Fruit fly (Drosophila melanogaster) whole organism, embryonic: ENCODE data around the gene CG34248.

Experiments
- Bdp1 ChIP-seq: fragments of 200-800 bp; sonication (Bioruptor generic); optimal IDR thresholded peaks from 3 replicates; lab custom pipeline; 2016; ENCODE audit warnings: missing biosample characterization, missing genetic modification characterization
- CG1024 ChIP-seq: fragments of 200-800 bp; sonication (Bioruptor generic); IDR thresholded peaks from 2 replicates; pipeline ENCODE4 v1.3.6; 2022; ENCODE audit warnings: missing biosample characterization, missing genetic modification characterization
- CG10267 ChIP-seq: fragments of 200-800 bp; sonication (Bioruptor generic); optimal IDR thresholded peaks from 2 replicates; lab custom pipeline; 2018; ENCODE audit warnings: missing biosample characterization, mild to moderate bottlenecking, missing genetic modification characterization, moderate library complexity
- CG10321 ChIP-seq: fragments of 200-800 bp; sonication (Bioruptor generic); IDR thresholded peaks from 2 replicates; pipeline ENCODE4 v1.3.6; 2022; ENCODE audit warnings: missing biosample characterization, missing genetic modification characterization
- CG11093 ChIP-seq: fragments of 200-800 bp; sonication (Bioruptor generic); IDR thresholded peaks from 3 replicates; pipeline ENCODE4 v1.3.6; 2022; ENCODE audit warnings: missing biosample characterization, missing genetic modification characterization
- CG13424 ChIP-seq: fragments of 200-800 bp; sonication (Bioruptor generic); optimal IDR thresholded peaks from 2 replicates; lab custom pipeline; 2019; ENCODE audit warnings: missing biosample characterization, mild to moderate bottlenecking, missing genetic modification characterization, moderate library complexity
- CG15696 ChIP-seq: fragments of 200-800 bp; sonication (Bioruptor generic); optimal IDR thresholded peaks from 2 replicates; lab custom pipeline; 2019; ENCODE audit warnings: missing biosample characterization, mild to moderate bottlenecking, missing genetic modification characterization, moderate library complexity
- CG1647 ChIP-seq: fragments of 200-800 bp; sonication (Bioruptor generic); optimal IDR thresholded peaks from 3 replicates; lab custom pipeline; 2016; ENCODE audit warnings: missing biosample characterization, missing genetic modification characterization
- CG16779 ChIP-seq: fragments of 200-800 bp; sonication (Bioruptor generic); IDR thresholded peaks from 2 replicates; pipeline ENCODE4 v1.3.6; 2022; ENCODE audit warnings: missing biosample characterization, missing genetic modification characterization
- CG16863 ChIP-seq: fragments of 200-800 bp; sonication (Bioruptor generic); optimal IDR thresholded peaks from 3 replicates; lab custom pipeline; 2016; ENCODE audit warnings: missing biosample characterization, missing genetic modification characterization
- CG1792 ChIP-seq: fragments of 200-800 bp; sonication (Bioruptor generic); optimal IDR thresholded peaks from 2 replicates; lab custom pipeline; 2016; ENCODE audit warnings: missing biosample characterization, missing genetic modification characterization
- CG30431 ChIP-seq: fragments of 200-800 bp; sonication (Bioruptor generic); optimal IDR thresholded peaks from 2 replicates; lab custom pipeline; 2017; ENCODE audit warnings: missing biosample characterization, missing genetic modification characterization
- CG32767 ChIP-seq: fragments of 200-800 bp; sonication (Bioruptor generic); IDR thresholded peaks from 2 replicates; pipeline ENCODE4 v1.3.6; 2022; ENCODE audit warnings: missing biosample characterization, missing genetic modification characterization
- CG3847 ChIP-seq: fragments of 200-800 bp; sonication (Bioruptor generic); IDR thresholded peaks from 2 replicates; pipeline ENCODE4 v1.3.6; 2022; ENCODE audit warnings: missing biosample characterization, missing genetic modification characterization
- CG5953 ChIP-seq: fragments of 200-800 bp; sonication (Bioruptor generic); IDR thresholded peaks from 2 replicates; pipeline ENCODE4 v1.3.6; 2022; ENCODE audit warnings: missing biosample characterization, missing genetic modification characterization
- CG9932 ChIP-seq: fragments of 200-800 bp; sonication (Bioruptor generic); IDR thresholded peaks from 2 replicates; pipeline ENCODE4 v1.3.6; 2022; ENCODE audit warnings: missing biosample characterization, missing genetic modification characterization
- CoRest ChIP-seq: fragments of 200-800 bp; sonication (Bioruptor generic); optimal IDR thresholded peaks from 3 replicates; lab custom pipeline; 2018; ENCODE audit warnings: missing biosample characterization, mild to moderate bottlenecking, missing genetic modification characterization, moderate library complexity
- E2f2 ChIP-seq: fragments of 200-800 bp; sonication (Bioruptor generic); IDR thresholded peaks from 2 replicates; pipeline ENCODE4 v1.3.6; 2022; ENCODE audit warnings: missing biosample characterization, missing genetic modification characterization
- H15 ChIP-seq: fragments of 200-800 bp; sonication (Bioruptor generic); IDR thresholded peaks from 3 replicates; pipeline ENCODE4 v1.3.6; 2022; ENCODE audit warnings: missing biosample characterization, missing genetic modification characterization
- Hand ChIP-seq: fragments of 200-800 bp; sonication (Bioruptor generic); optimal IDR thresholded peaks from 2 replicates; lab custom pipeline; 2017; ENCODE audit warnings: mild to moderate bottlenecking, missing biosample characterization, missing genetic modification reagents, missing genetic modification characterization
- Lim3 ChIP-seq: fragments of 200-800 bp; sonication (Bioruptor generic); IDR thresholded peaks from 2 replicates; pipeline ENCODE4 v1.3.6; 2022; ENCODE audit warnings: missing biosample characterization, missing genetic modification characterization
- Max ChIP-seq: fragments of 200-800 bp; sonication (Bioruptor generic); optimal IDR thresholded peaks from 2 replicates; lab custom pipeline; 2016; ENCODE audit warnings: missing biosample characterization, mild to moderate bottlenecking, missing genetic modification characterization
- Nf-YB ChIP-seq: fragments of 200-800 bp; sonication (Bioruptor generic); optimal IDR thresholded peaks from 3 replicates; lab custom pipeline; 2019; ENCODE audit warnings: missing biosample characterization, mild to moderate bottlenecking, missing genetic modification characterization, moderate library complexity
- Optix ChIP-seq: fragments of 200-800 bp; sonication (Bioruptor generic); IDR thresholded peaks from 3 replicates; pipeline ENCODE4 v1.3.6; 2022; ENCODE audit warnings: missing biosample characterization, missing genetic modification characterization
- Ravus ChIP-seq: fragments of 200-800 bp; sonication (Bioruptor generic); IDR thresholded peaks from 2 replicates; pipeline ENCODE4 v1.3.6; 2022; ENCODE audit warnings: missing biosample characterization, missing genetic modification characterization
- Side ChIP-seq: fragments of 200-800 bp; sonication (Bioruptor generic); optimal IDR thresholded peaks from 2 replicates; lab custom pipeline; 2016; ENCODE audit warnings: missing biosample characterization, missing genetic modification characterization
- Sin3A ChIP-seq: fragments of >200 bp; optimal IDR thresholded peaks from 2 replicates; lab custom pipeline; 2018
- Tbp ChIP-seq: fragments of >200 bp; optimal IDR thresholded peaks from 2 replicates; lab custom pipeline; 2018; ENCODE audit warnings: missing biosample characterization, missing genetic modification characterization
- Xrp1 ChIP-seq: fragments of 200-800 bp; sonication (Bioruptor generic); IDR thresholded peaks from 2 replicates; pipeline ENCODE4 v1.3.6; 2022; ENCODE audit warnings: missing biosample characterization, missing genetic modification characterization
- ash1 ChIP-seq: fragments of 200-800 bp; sonication (Bioruptor generic); optimal IDR thresholded peaks from 2 replicates; lab custom pipeline; 2018; ENCODE audit warnings: missing biosample characterization, mild to moderate bottlenecking, missing genetic modification characterization
- bab2 ChIP-seq: fragments of 200-800 bp; sonication (Bioruptor generic); optimal IDR thresholded peaks from 2 replicates; lab custom pipeline; 2016; ENCODE audit warnings: missing biosample characterization, missing genetic modification characterization
- caup ChIP-seq: fragments of 200-800 bp; sonication (Bioruptor generic); optimal IDR thresholded peaks from 3 replicates; lab custom pipeline; 2017; ENCODE audit warnings: missing biosample characterization, mild to moderate bottlenecking, missing genetic modification characterization, moderate library complexity; ENCODE audit not compliant: severe bottlenecking
- cwo ChIP-seq: fragments of 200-800 bp; sonication (Bioruptor generic); optimal IDR thresholded peaks from 3 replicates; lab custom pipeline; 2017; ENCODE audit warnings: missing biosample characterization, missing genetic modification characterization, mild to moderate bottlenecking, moderate library complexity, missing genetic modification reagents
- da ChIP-seq: fragments of 200-800 bp; sonication (Bioruptor generic); optimal IDR thresholded peaks from 2 replicates; lab custom pipeline; 2016; ENCODE audit warnings: missing biosample characterization, missing genetic modification characterization
- dmrt11E ChIP-seq: fragments of 200-800 bp; sonication (Bioruptor generic); optimal IDR thresholded peaks from 3 replicates; lab custom pipeline; 2018; ENCODE audit warnings: missing biosample characterization, mild to moderate bottlenecking, missing genetic modification characterization, moderate library complexity
- esg ChIP-seq: fragments of 200-800 bp; sonication (Bioruptor generic); conservative IDR thresholded peaks from 2 replicates; pipeline ENCODE4 v1.3.6; 2022; ENCODE audit warnings: missing biosample characterization, missing genetic modification characterization
- exex ChIP-seq: fragments of 200-800 bp; sonication (Bioruptor generic); optimal IDR thresholded peaks from 4 replicates; lab custom pipeline; 2018; ENCODE audit warnings: missing biosample characterization, mild to moderate bottlenecking, missing genetic modification characterization, moderate library complexity
- gro ChIP-seq: fragments of 200-800 bp; sonication (Bioruptor generic); optimal IDR thresholded peaks from 2 replicates; lab custom pipeline; 2016; ENCODE audit warnings: missing biosample characterization, missing genetic modification characterization
- gsb-n ChIP-seq: fragments of 200-800 bp; sonication (Bioruptor generic); optimal IDR thresholded peaks from 3 replicates; lab custom pipeline; 2018; ENCODE audit warnings: missing biosample characterization, mild to moderate bottlenecking, missing genetic modification characterization
- jigr1 ChIP-seq: fragments of 200-800 bp; sonication (Bioruptor generic); IDR thresholded peaks from 3 replicates; pipeline ENCODE4 v1.3.6; 2022; ENCODE audit warnings: missing biosample characterization, missing genetic modification characterization
- jumu ChIP-seq: fragments of 200-800 bp; sonication (Bioruptor generic); optimal IDR thresholded peaks from 3 replicates; lab custom pipeline; 2016; ENCODE audit warnings: missing biosample characterization, missing genetic modification characterization
- ken ChIP-seq: fragments of 200-800 bp; sonication (Bioruptor generic); IDR thresholded peaks from 3 replicates; pipeline ENCODE4 v1.3.6; 2022; ENCODE audit warnings: missing biosample characterization, missing genetic modification characterization
- lov ChIP-seq, 2 experiments: fragments of 200-800 bp in 1 of 2; fragments of >200 bp in 1 of 2; sonication (Bioruptor generic) in 1 of 2; IDR thresholded peaks in 1 of 2; optimal IDR thresholded peaks in 1 of 2; 2 replicates in 1 of 2; 3 replicates in 1 of 2; pipeline versions ENCODE4 v1.3.6 to Lab custom; 2017 to 2022; ENCODE audit warnings: missing biosample characterization in 1 of 2, missing genetic modification characterization in 1 of 2
- p53 ChIP-seq: fragments of 200-800 bp; sonication (Bioruptor generic); optimal IDR thresholded peaks from 2 replicates; lab custom pipeline; 2016; ENCODE audit warnings: missing biosample characterization, missing genetic modification characterization
- pan ChIP-seq, 4 experiments: fragments of >200 bp in 3 of 4; fragments of 200-800 bp in 1 of 4; sonication (Bioruptor generic) in 1 of 4; optimal IDR thresholded peaks in 3 of 4; IDR thresholded peaks in 1 of 4; 2 replicates each; pipeline versions ENCODE4 v1.3.6 to Lab custom; 2017 to 2022; ENCODE audit warnings: missing biosample characterization in 2 of 4, missing genetic modification characterization in 2 of 4, mixed read lengths in 1 of 4
- ro ChIP-seq: fragments of 200-800 bp; sonication (Bioruptor generic); IDR thresholded peaks from 2 replicates; pipeline ENCODE4 v1.3.6; 2022; ENCODE audit warnings: missing biosample characterization, missing genetic modification characterization
- sens ChIP-seq: fragments of 200-800 bp; sonication (Bioruptor generic); peaks from one replicate; lab custom pipeline; 2016; ENCODE audit warnings: missing biosample characterization, missing genetic modification characterization
- so ChIP-seq: fragments of 200-800 bp; sonication (Bioruptor generic); IDR thresholded peaks from 3 replicates; pipeline ENCODE4 v1.3.6; 2022; ENCODE audit warnings: missing biosample characterization, missing genetic modification characterization
- sqz ChIP-seq: fragments of 200-800 bp; sonication (Bioruptor generic); optimal IDR thresholded peaks from 3 replicates; lab custom pipeline; 2018; ENCODE audit warnings: missing biosample characterization, mild to moderate bottlenecking, missing genetic modification characterization
- stwl ChIP-seq: fragments of 200-800 bp; sonication (Bioruptor generic); optimal IDR thresholded peaks from 3 replicates; lab custom pipeline; 2018; ENCODE audit warnings: missing biosample characterization, mild to moderate bottlenecking, missing genetic modification characterization, moderate library complexity
- sug ChIP-seq: fragments of 200-800 bp; optimal IDR thresholded peaks from 2 replicates; lab custom pipeline; 2019; ENCODE audit warnings: missing biosample characterization, mild to moderate bottlenecking, missing genetic modification characterization, moderate library complexity
- tin ChIP-seq: fragments of 200-800 bp; sonication (Bioruptor generic); optimal IDR thresholded peaks from 3 replicates; lab custom pipeline; 2016; ENCODE audit warnings: missing biosample characterization, missing genetic modification characterization

CG34248 gene

DNA sequence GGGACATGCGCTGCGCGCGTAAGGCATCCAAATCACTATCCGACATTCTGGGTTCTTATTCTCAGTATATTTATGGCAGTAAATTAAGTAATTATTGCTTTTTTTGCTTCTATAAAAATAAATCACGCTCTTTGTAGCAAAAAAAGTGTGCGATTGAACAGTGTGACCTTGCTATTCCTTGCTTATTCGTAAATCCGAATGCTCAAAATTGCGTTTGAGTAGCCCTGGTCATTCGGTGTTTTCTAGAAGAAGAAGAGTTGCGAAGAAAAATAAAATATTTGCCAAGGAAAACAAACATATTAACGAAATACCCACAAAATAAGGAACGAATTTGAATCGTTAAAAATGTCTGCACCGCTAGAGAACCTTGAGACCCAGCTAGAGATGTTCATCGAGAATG, 38.8 kb downstream of the CG34248 start, which contains the start of the genes PDCD-5 and MED10 (continued):
- TF ChIP-seq Lim3 (GFP tag; lab: Robert Waterston, UW): no peak
- no peak for TF ChIP-seq CG16779 (GFP tag; lab: Robert Waterston, UW)
- TF ChIP-seq stwl (tag; lab: Kevin White, UChicago): peak; percentile 94
- TF ChIP-seq esg (GFP tag; lab: Robert Waterston, UW): no peak
- no peak for TF ChIP-seq CG11093
- TF ChIP-seq Max: no peak
- no peak for TF ChIP-seq jumu (GFP tag; lab: Kevin White, UChicago)
- no peak for TF ChIP-seq CG15696
- no peak for TF ChIP-seq tin (GFP tag; lab: Kevin White, UChicago)
- no peak for TF ChIP-seq CG32767 (GFP tag; lab: Robert Waterston, UW)
- TF ChIP-seq CoRest (tag; lab: Kevin White, UChicago): peak; percentile 47
- no peak for TF ChIP-seq da (GFP tag; lab: Kevin White, UChicago)
- TF ChIP-seq sqz (GFP tag; lab: Kevin White, UChicago): no peak
- no peak for TF ChIP-seq Hand (GFP tag; lab: Kevin White, UChicago)
- TF ChIP-seq bab2 (GFP tag; lab: Kevin White, UChicago): no peak
- TF ChIP-seq dmrt11E: peak; percentile 24
- TF ChIP-seq Nf-YB (GFP tag; lab: Kevin White, UChicago): no peak
- peak; percentile 12 for TF ChIP-seq CG13424 (tag; lab: Kevin White, UChicago)
- TF ChIP-seq CG1792 (GFP tag; lab: Kevin White, UChicago): no peak
- TF ChIP-seq p53 (GFP tag; lab: Kevin White, UChicago): no peak
- peak; percentile 27 for TF ChIP-seq sug (tag; lab: Kevin White, UChicago)
- no peak for TF ChIP-seq Bdp1
- TF ChIP-seq CG1024 (GFP tag; lab: Robert Waterston, UW): no peak
- no peak for TF ChIP-seq CG30431 (GFP tag; lab: Kevin White, UChicago)
- TF ChIP-seq Xrp1 (GFP tag; lab: Robert Waterston, UW): no peak
- no peak for TF ChIP-seq Tbp
- peak; percentile 52 for TF ChIP-seq gro (GFP tag; lab: Kevin White, UChicago)
- no peak for TF ChIP-seq H15 (GFP tag; lab: Robert Waterston, UW)
- no peak; the same call in 1 of the 2 replicates for TF ChIP-seq CG9932 (GFP tag; lab: Robert Waterston, UW)
- TF ChIP-seq CG5953 (GFP tag; lab: Robert Waterston, UW): no peak
- TF ChIP-seq Optix (GFP tag; lab: Robert Waterston, UW): no peak
- peak; percentile 35; the same call in 1 of the 2 replicates for TF ChIP-seq CG3847 (GFP tag; lab: Robert Waterston, UW)
- TF ChIP-seq CG10267 (tag; lab: Kevin White, UChicago): peak; percentile 34
- TF ChIP-seq Ravus (GFP tag; lab: Robert Waterston, UW): no peak
- no peak for TF ChIP-seq Side
- no peak for TF ChIP-seq gsb-n (tag; lab: Kevin White, UChicago)
- no peak for TF ChIP-seq ken (GFP tag; lab: Robert Waterston, UW)
- peak; percentile 84 for TF ChIP-seq sens (GFP tag; lab: Kevin White, UChicago)
- no peak for TF ChIP-seq jigr1
- no peak for TF ChIP-seq CG16863 (GFP tag; lab: Kevin White, UChicago)
- TF ChIP-seq Sin3A (lab: Kevin White, UChicago): peak; percentile 72
- no peak for TF ChIP-seq caup (GFP tag; lab: Kevin White, UChicago)
- no peak for TF ChIP-seq ash1 (GFP tag; lab: Kevin White, UChicago)
- TF ChIP-seq CG1647 (GFP tag; lab: Kevin White, UChicago): no peak
- TF ChIP-seq exex (tag; lab: Kevin White, UChicago): no peak
- no peak for TF ChIP-seq cwo (GFP tag; lab: Kevin White, UChicago)
- no peak for TF ChIP-seq lov (optimal IDR thresholded peaks at IDR 0.05; lab: Kevin White, UChicago)
- no peak for TF ChIP-seq lov (GFP tag; IDR thresholded peaks at IDR 0.05; lab: Robert Waterston, UW)
- TF ChIP-seq E2f2 (GFP tag; lab: Robert Waterston, UW): no peak; the same call in 1 of the 2 replicates
- TF ChIP-seq pan (optimal IDR thresholded peaks at IDR 0.05; lab: Kevin White, UChicago): no peak
- no peak for TF ChIP-seq pan (GFP tag; optimal IDR thresholded peaks at IDR 0.05 in 1 of 2, IDR thresholded peaks at IDR 0.05 in 1 of 2)
- TF ChIP-seq ro: no peak
- TF ChIP-seq so (GFP tag; lab: Robert Waterston, UW): no peak
- no peak for TF ChIP-seq CG10321 (GFP tag; lab: Robert Waterston, UW)
